Fruit fly (Drosophila melanogaster) whole organism, embryonic: ENCODE measurements around the gene Hsp70Ba.
A peak's percentile ranks its signal among the peaks of the same experiment; 100 is the strongest.

Experiments used
- ATbp ChIP-seq: fragments of 200-800 bp; sonication (Bioruptor generic); optimal IDR thresholded peaks from 2 replicates; lab custom pipeline; 2017; ENCODE audit warnings: missing biosample characterization, mild to moderate bottlenecking, missing genetic modification characterization, missing genetic modification reagents
- Bteb2 ChIP-seq: fragments of 200-800 bp; sonication (Bioruptor generic); optimal IDR thresholded peaks from 2 replicates; lab custom pipeline; 2016; ENCODE audit warnings: missing biosample characterization, missing genetic modification characterization
- C15 ChIP-seq: fragments of 200-800 bp; sonication (Bioruptor generic); IDR thresholded peaks from 3 replicates; pipeline ENCODE4 v1.3.6; 2022; ENCODE audit warnings: missing biosample characterization, missing genetic modification characterization
- CG10366 ChIP-seq: fragments of 200-800 bp; sonication (Bioruptor generic); IDR thresholded peaks from 2 replicates; pipeline ENCODE4 v1.3.6; 2022; ENCODE audit warnings: missing biosample characterization, missing genetic modification characterization
- CG11085 ChIP-seq: fragments of 200-800 bp; sonication (Bioruptor generic); IDR thresholded peaks from 2 replicates; pipeline ENCODE4 v1.3.6; 2022; ENCODE audit warnings: missing biosample characterization, missing genetic modification characterization
- CG12104 ChIP-seq: fragments of 200-800 bp; sonication (Bioruptor generic); optimal IDR thresholded peaks from 3 replicates; lab custom pipeline; 2016; ENCODE audit warnings: missing biosample characterization, missing genetic modification characterization
- CG12299 ChIP-seq: fragments of 200-800 bp; sonication (Bioruptor generic); optimal IDR thresholded peaks from 2 replicates; lab custom pipeline; 2018; ENCODE audit warnings: missing biosample characterization, mild to moderate bottlenecking, missing genetic modification characterization
- CG13624 ChIP-seq: fragments of 200-800 bp; sonication (Bioruptor generic); optimal IDR thresholded peaks from 2 replicates; lab custom pipeline; 2016; ENCODE audit warnings: missing biosample characterization, missing genetic modification characterization
- CG15601 ChIP-seq: fragments of 200-800 bp; sonication (Bioruptor generic); optimal IDR thresholded peaks from 3 replicates; lab custom pipeline; 2019; ENCODE audit warnings: missing biosample characterization, mild to moderate bottlenecking, missing genetic modification characterization, moderate library complexity
- CG16813 ChIP-seq: fragments of 200-800 bp; sonication (Bioruptor generic); IDR thresholded peaks from 3 replicates; pipeline ENCODE4 v1.3.6; 2022; ENCODE audit warnings: missing biosample characterization, missing genetic modification characterization; ENCODE audit not compliant: partially characterized antibody
- CG17568 ChIP-seq: fragments of 200-800 bp; sonication (Bioruptor generic); optimal IDR thresholded peaks from 2 replicates; lab custom pipeline; 2018; ENCODE audit warnings: missing biosample characterization, mild to moderate bottlenecking, missing genetic modification characterization, moderate library complexity
- CG1792 ChIP-seq: fragments of 200-800 bp; sonication (Bioruptor generic); optimal IDR thresholded peaks from 2 replicates; lab custom pipeline; 2016; ENCODE audit warnings: missing biosample characterization, missing genetic modification characterization
- CG18011 ChIP-seq: fragments of 200-800 bp; sonication (Bioruptor generic); optimal IDR thresholded peaks from 2 replicates; lab custom pipeline; 2017; ENCODE audit warnings: missing biosample characterization, missing genetic modification characterization, mild to moderate bottlenecking, moderate library complexity, missing genotype
- CG34224 ChIP-seq: fragments of 200-800 bp; sonication (Bioruptor generic); IDR thresholded peaks from 3 replicates; pipeline ENCODE4 v1.3.6; 2022; ENCODE audit warnings: missing biosample characterization, missing genetic modification characterization; ENCODE audit not compliant: partially characterized antibody
- CG3726 ChIP-seq: fragments of 200-800 bp; sonication (Bioruptor generic); IDR thresholded peaks from 3 replicates; pipeline ENCODE4, ENCODE4 v1.3.6; 2022; ENCODE audit warnings: missing biosample characterization, missing genetic modification characterization
- CG3838 ChIP-seq: fragments of 200-800 bp; sonication (Bioruptor generic); optimal IDR thresholded peaks from 3 replicates; lab custom pipeline; 2016; ENCODE audit warnings: missing biosample characterization, missing genetic modification characterization
- CG3995 ChIP-seq: fragments of 200-800 bp; sonication (Bioruptor generic); optimal IDR thresholded peaks from 3 replicates; lab custom pipeline; 2016; ENCODE audit warnings: missing biosample characterization, missing genetic modification characterization
- CG6683 ChIP-seq: fragments of 200-800 bp; sonication (Bioruptor generic); optimal IDR thresholded peaks from 2 replicates; lab custom pipeline; 2017; ENCODE audit warnings: missing biosample characterization, mild to moderate bottlenecking, missing genetic modification characterization, missing genetic modification reagents
- CG6791 ChIP-seq: fragments of 200-800 bp; sonication (Bioruptor generic); IDR thresholded peaks from 3 replicates; pipeline ENCODE4 v1.3.6; 2022; ENCODE audit warnings: missing biosample characterization, missing genetic modification characterization; ENCODE audit not compliant: partially characterized antibody
- CG7357 ChIP-seq: fragments of 200-800 bp; sonication (Bioruptor generic); IDR thresholded peaks from 3 replicates; pipeline ENCODE4 v1.3.6; 2022; ENCODE audit warnings: missing biosample characterization, missing genetic modification characterization
- CG8388 ChIP-seq: fragments of 200-800 bp; sonication (Bioruptor generic); optimal IDR thresholded peaks from 2 replicates; lab custom pipeline; 2019; ENCODE audit warnings: missing biosample characterization, mild to moderate bottlenecking, missing genetic modification characterization, moderate library complexity
- CG9817 ChIP-seq: fragments of 200-800 bp; sonication (Bioruptor generic); optimal IDR thresholded peaks from 2 replicates; lab custom pipeline; 2018; ENCODE audit warnings: missing biosample characterization, mild to moderate bottlenecking, missing genetic modification characterization, moderate library complexity
- Dip2 ChIP-seq: fragments of 200-800 bp; sonication (Bioruptor generic); IDR thresholded peaks from 2 replicates; pipeline ENCODE4 v1.3.6; 2022; ENCODE audit warnings: missing biosample characterization, missing genetic modification characterization
- E2f2 ChIP-seq: fragments of 200-800 bp; sonication (Bioruptor generic); IDR thresholded peaks from 2 replicates; pipeline ENCODE4 v1.3.6; 2022; ENCODE audit warnings: missing biosample characterization, missing genetic modification characterization
- Ets65A ChIP-seq: fragments of 200-800 bp; sonication (Bioruptor generic); peaks from one replicate; lab custom pipeline; 2016; ENCODE audit warnings: missing biosample characterization, missing genetic modification characterization
- Fer3 ChIP-seq: fragments of 200-800 bp; sonication (Bioruptor generic); optimal IDR thresholded peaks from 2 replicates; lab custom pipeline; 2018; ENCODE audit warnings: missing biosample characterization, mild to moderate bottlenecking, missing genetic modification characterization, moderate library complexity
- H15 ChIP-seq: fragments of 200-800 bp; sonication (Bioruptor generic); IDR thresholded peaks from 3 replicates; pipeline ENCODE4 v1.3.6; 2022; ENCODE audit warnings: missing biosample characterization, missing genetic modification characterization
- HLH54F ChIP-seq: fragments of 200-800 bp; sonication (Bioruptor generic); optimal IDR thresholded peaks from 3 replicates; lab custom pipeline; 2016; ENCODE audit warnings: missing biosample characterization, missing genetic modification characterization
- Hey ChIP-seq: fragments of 200-800 bp; sonication (Bioruptor generic); optimal IDR thresholded peaks from 3 replicates; lab custom pipeline; 2018; ENCODE audit warnings: missing biosample characterization, mild to moderate bottlenecking, missing genetic modification characterization
- Rfx ChIP-seq: fragments of 200-800 bp; sonication (Bioruptor generic); IDR thresholded peaks from 2 replicates; pipeline ENCODE4 v1.3.6; 2022; ENCODE audit warnings: missing biosample characterization, missing genetic modification characterization
- Xbp1 ChIP-seq: fragments of 200-800 bp; sonication (Bioruptor generic); optimal IDR thresholded peaks from 3 replicates; lab custom pipeline; 2016; ENCODE audit warnings: missing biosample characterization, mild to moderate bottlenecking, missing genetic modification characterization
- YL-1 ChIP-seq: fragments of 200-800 bp; sonication (Bioruptor generic); optimal IDR thresholded peaks from 3 replicates; lab custom pipeline; 2017; ENCODE audit warnings: missing biosample characterization, mild to moderate bottlenecking, missing genetic modification characterization
- aop ChIP-seq: fragments of 200-800 bp; sonication (Bioruptor generic); IDR thresholded peaks from 2 replicates; pipeline ENCODE4 v1.3.6; 2022; ENCODE audit warnings: missing biosample characterization, missing genetic modification characterization
- ash1 ChIP-seq: fragments of 200-800 bp; sonication (Bioruptor generic); optimal IDR thresholded peaks from 2 replicates; lab custom pipeline; 2018; ENCODE audit warnings: missing biosample characterization, mild to moderate bottlenecking, missing genetic modification characterization
- bbx ChIP-seq: fragments of 200-800 bp; sonication (Bioruptor generic); IDR thresholded peaks from 2 replicates; pipeline ENCODE4 v1.3.6; 2022; ENCODE audit warnings: missing biosample characterization, missing genetic modification characterization; ENCODE audit not compliant: partially characterized antibody
- chif ChIP-seq, 2 experiments: fragments of 200-800 bp; sonication (Bioruptor generic); optimal IDR thresholded peaks; 3 replicates each; lab custom pipeline; 2016; ENCODE audit warnings: missing biosample characterization in 2 of 2, missing genetic modification characterization in 2 of 2
- ci ChIP-seq: fragments of 200-800 bp; sonication (Bioruptor generic); IDR thresholded peaks from 3 replicates; pipeline ENCODE4 v1.3.6; 2022; ENCODE audit warnings: missing biosample characterization, missing genetic modification characterization
- lab ChIP-seq: fragments of 200-800 bp; sonication (Bioruptor generic); optimal IDR thresholded peaks from 3 replicates; lab custom pipeline; 2017; ENCODE audit warnings: missing biosample characterization, missing genetic modification characterization, mild to moderate bottlenecking, moderate library complexity, missing genetic modification reagents
- nerfin-2 ChIP-seq: fragments of 200-800 bp; sonication (Bioruptor generic); IDR thresholded peaks from 2 replicates; pipeline ENCODE4 v1.3.6; 2022; ENCODE audit warnings: missing biosample characterization, missing genetic modification characterization; ENCODE audit not compliant: partially characterized antibody
- nmo ChIP-seq: fragments of 200-800 bp; sonication (Bioruptor generic); optimal IDR thresholded peaks from 2 replicates; lab custom pipeline; 2018; ENCODE audit warnings: missing biosample characterization, mild to moderate bottlenecking, missing genetic modification characterization, moderate library complexity
- p53 ChIP-seq: fragments of 200-800 bp; sonication (Bioruptor generic); optimal IDR thresholded peaks from 2 replicates; lab custom pipeline; 2016; ENCODE audit warnings: missing biosample characterization, missing genetic modification characterization
- pfk ChIP-seq: fragments of 200-800 bp; sonication (Bioruptor generic); optimal IDR thresholded peaks from 2 replicates; lab custom pipeline; 2018; ENCODE audit warnings: missing biosample characterization, mild to moderate bottlenecking, missing genetic modification characterization, moderate library complexity
- phol ChIP-seq: fragments of 200-800 bp; sonication (Bioruptor generic); optimal IDR thresholded peaks from 3 replicates; lab custom pipeline; 2018; ENCODE audit warnings: missing biosample characterization, mild to moderate bottlenecking, missing genetic modification characterization, moderate library complexity
- so ChIP-seq: fragments of 200-800 bp; sonication (Bioruptor generic); IDR thresholded peaks from 3 replicates; pipeline ENCODE4 v1.3.6; 2022; ENCODE audit warnings: missing biosample characterization, missing genetic modification characterization
- sob ChIP-seq: fragments of 200-800 bp; sonication (Bioruptor generic); IDR thresholded peaks from 2 replicates; pipeline ENCODE4 v1.3.6; 2022; ENCODE audit warnings: missing biosample characterization, missing genetic modification characterization
- tio ChIP-seq: fragments of 200-800 bp; sonication (Bioruptor generic); optimal IDR thresholded peaks from 2 replicates; lab custom pipeline; 2017; ENCODE audit warnings: missing biosample characterization, missing genetic modification characterization, inconsistent platforms
- ttk ChIP-seq: fragments of 200-800 bp; sonication (Bioruptor generic); IDR thresholded peaks from 2 replicates; pipeline ENCODE4 v2.1.2; 2022; ENCODE audit warnings: missing biosample characterization, missing genetic modification characterization
- unc-4 ChIP-seq: fragments of 200-800 bp; sonication (Bioruptor generic); IDR thresholded peaks from 2 replicates; pipeline ENCODE4 v1.3.6; 2022; ENCODE audit warnings: missing biosample characterization, missing genetic modification characterization; ENCODE audit not compliant: partially characterized antibody
- vfl ChIP-seq: fragments of 200-800 bp; sonication (Bioruptor generic); optimal IDR thresholded peaks from 2 replicates; lab custom pipeline; 2016; ENCODE audit warnings: missing biosample characterization, missing genetic modification characterization
- wdn ChIP-seq: fragments of 200-800 bp; sonication (Bioruptor generic); IDR thresholded peaks from 2 replicates; pipeline ENCODE4 v1.3.6; 2022; ENCODE audit warnings: missing biosample characterization, missing genetic modification characterization
- zf30C ChIP-seq: fragments of 200-800 bp; sonication (Bioruptor generic); optimal IDR thresholded peaks from 3 replicates; lab custom pipeline; 2018; ENCODE audit warnings: missing biosample characterization, mild to moderate bottlenecking, missing genetic modification characterization

The Hsp70Ba gene

DNA sequence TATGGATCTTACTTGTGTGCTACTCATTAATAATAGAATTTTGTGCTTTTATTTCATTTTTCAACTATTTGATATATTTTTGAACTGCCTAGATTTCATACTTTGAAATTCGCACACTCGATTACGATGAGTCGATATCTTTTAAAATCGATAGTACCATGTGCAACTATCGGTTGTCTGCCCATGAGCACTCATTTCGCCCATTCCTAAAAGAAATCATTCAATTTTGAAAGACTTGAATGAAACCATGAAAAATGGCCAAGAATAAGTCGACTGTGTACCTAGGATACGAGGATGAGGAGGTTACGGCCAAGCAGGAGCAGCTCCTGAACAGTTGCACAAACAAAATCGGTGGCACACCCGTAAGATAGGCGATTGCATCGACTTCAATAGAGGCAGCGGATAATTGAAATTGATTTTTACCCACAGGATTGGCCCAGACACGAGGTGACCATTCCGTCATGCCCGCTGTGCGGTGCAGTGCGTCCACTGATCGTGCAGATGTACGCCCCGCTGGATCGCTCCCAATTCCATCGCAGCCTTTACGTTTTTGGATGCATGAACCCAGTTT is 11.1 kb downstream of the Hsp70Ba start, which contains the start of gene trus (continued):
- peak; percentile 91 for TF ChIP-seq unc-4
- no peak for TF ChIP-seq zf30C (GFP tag; lab: Kevin White, UChicago)
- TF ChIP-seq ash1 = no peak
- no peak for TF ChIP-seq Xbp1 (GFP tag; lab: Kevin White, UChicago)
- no peak for TF ChIP-seq C15 (GFP tag; lab: Robert Waterston, UW)
- peak; percentile 55 for TF ChIP-seq YL-1 (GFP tag; lab: Kevin White, UChicago)
- TF ChIP-seq CG17568 (GFP tag; lab: Kevin White, UChicago) = no peak
- no peak for TF ChIP-seq CG9817
- no peak for TF ChIP-seq H15 (GFP tag; lab: Robert Waterston, UW)
- no peak for TF ChIP-seq Bteb2 (GFP tag; lab: Kevin White, UChicago)
- TF ChIP-seq nmo (GFP tag; lab: Kevin White, UChicago) = no peak
- TF ChIP-seq CG6791 (GFP tag; lab: Robert Waterston, UW) = peak; percentile 86
- TF ChIP-seq CG3995 (GFP tag; lab: Kevin White, UChicago) = no peak
- no peak for TF ChIP-seq tio (GFP tag; lab: Kevin White, UChicago)
- TF ChIP-seq p53 (GFP tag; lab: Kevin White, UChicago) = no peak
- TF ChIP-seq nerfin-2 (GFP tag; lab: Robert Waterston, UW) = peak; percentile 69
- no peak for TF ChIP-seq Rfx
- TF ChIP-seq CG8388 (GFP tag; lab: Kevin White, UChicago) = no peak
- TF ChIP-seq CG34224 (GFP tag; lab: Robert Waterston, UW) = peak; percentile 92
- no peak for TF ChIP-seq aop
- no peak for TF ChIP-seq Fer3 (tag; lab: Kevin White, UChicago)
- no peak for TF ChIP-seq sob
- TF ChIP-seq CG18011 = no peak
- no peak for TF ChIP-seq CG6683 (GFP tag; lab: Kevin White, UChicago)
- no peak for TF ChIP-seq HLH54F (GFP tag; lab: Kevin White, UChicago)
- TF ChIP-seq E2f2 (GFP tag; lab: Robert Waterston, UW) = peak; percentile 91
- no peak for TF ChIP-seq ttk (GFP tag; lab: Robert Waterston, UW)
- TF ChIP-seq phol (tag; lab: Kevin White, UChicago) = no peak
- no peak for TF ChIP-seq chif (GFP tag; optimal IDR thresholded peaks at IDR 0.05; lab: Kevin White, UChicago)
- no peak for TF ChIP-seq CG3838
- no peak for TF ChIP-seq CG12299 (tag; lab: Kevin White, UChicago)
- no peak for TF ChIP-seq Hey (tag; lab: Kevin White, UChicago)
- no peak for TF ChIP-seq CG13624
- TF ChIP-seq CG10366 (GFP tag; lab: Robert Waterston, UW) = no peak
- no peak for TF ChIP-seq CG1792
- peak; percentile 89 for TF ChIP-seq CG15601 (tag; lab: Kevin White, UChicago)
- TF ChIP-seq CG16813 (GFP tag; lab: Robert Waterston, UW) = peak; percentile 73
- no peak for TF ChIP-seq CG3726 (GFP tag; lab: Robert Waterston, UW)
- no peak for TF ChIP-seq Ets65A (GFP tag; lab: Kevin White, UChicago)
- no peak for TF ChIP-seq CG12104 (GFP tag; lab: Kevin White, UChicago)
- peak; percentile 93 for TF ChIP-seq bbx (GFP tag; lab: Robert Waterston, UW)
- TF ChIP-seq Dip2 = no peak
- TF ChIP-seq wdn (GFP tag; lab: Robert Waterston, UW) = no peak
- no peak for TF ChIP-seq pfk (GFP tag; lab: Kevin White, UChicago)
- no peak for TF ChIP-seq CG7357 (GFP tag; lab: Robert Waterston, UW)
- no peak for TF ChIP-seq so (GFP tag; lab: Robert Waterston, UW)
- TF ChIP-seq lab = no peak
- no peak for TF ChIP-seq vfl (GFP tag; lab: Kevin White, UChicago)
- TF ChIP-seq ATbp (GFP tag; lab: Kevin White, UChicago) = no peak
- no peak for TF ChIP-seq CG11085 (GFP tag; lab: Robert Waterston, UW)
- no peak for TF ChIP-seq ci (GFP tag; lab: Robert Waterston, UW)
